Worm (Caenorhabditis elegans): Measurements from ENCODE around the gene smgl-2.

Gene smgl-2

DNA sequence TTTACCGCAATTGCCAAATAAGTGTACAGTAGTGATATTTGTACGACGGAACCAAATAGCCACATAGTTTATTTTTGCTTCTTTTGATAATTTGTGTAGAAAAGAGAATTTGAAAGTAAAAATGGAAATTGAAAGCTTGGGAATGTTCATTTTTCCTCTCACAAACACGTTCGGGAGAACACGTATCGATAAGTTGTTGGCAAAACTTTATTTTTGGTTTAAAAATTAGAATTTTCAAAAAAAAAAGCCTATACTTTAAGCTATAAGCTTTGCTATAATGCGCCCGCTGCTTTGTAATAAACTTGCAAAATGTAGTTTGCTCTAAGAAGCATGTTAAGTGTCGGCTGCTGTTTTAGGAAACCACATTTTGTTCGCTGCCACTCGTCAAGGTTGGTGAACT, 29.4 kb downstream of the smgl-2 start, which contains the start of gene Y37E11AR.7:
TSS of gene Y37E11AR.7 (minus strand) at position 101 of the 400 bp plus-strand sequence.
- no peak for TF ChIP-seq nhr-12 (tag; optimal IDR thresholded peaks at IDR 0.05)
- TF ChIP-seq eor-1 (tag; optimal IDR thresholded peaks at IDR 0.05): no peak
- TF ChIP-seq ceh-9 (tag; optimal IDR thresholded peaks at IDR 0.05): no peak
- no peak for TF ChIP-seq nhr-23 (tag; optimal IDR thresholded peaks at IDR 0.05)
- no peak for TF ChIP-seq fkh-2 (tag; optimal IDR thresholded peaks at IDR 0.05)
- no peak for TF ChIP-seq jun-1 (tag; optimal IDR thresholded peaks at IDR 0.05)
- no peak for TF ChIP-seq mml-1 (tag; optimal IDR thresholded peaks at IDR 0.05)
- no peak for TF ChIP-seq egl-5 (tag; optimal IDR thresholded peaks at IDR 0.05)
- no peak for TF ChIP-seq daf-12 (tag; optimal IDR thresholded peaks at IDR 0.05)
- no peak for TF ChIP-seq ztf-4 (tag; optimal IDR thresholded peaks at IDR 0.05)
- TF ChIP-seq unc-39 (tag; optimal IDR thresholded peaks at IDR 0.05): no peak
- no peak for TF ChIP-seq lin-39 (tag; optimal IDR thresholded peaks at IDR 0.05)
- TF ChIP-seq sea-2 (GFP tag; optimal IDR thresholded peaks at IDR 0.05): no peak
- TF ChIP-seq R02D3.7 (tag; optimal IDR thresholded peaks at IDR 0.05): no peak
- TF ChIP-seq fos-1 (tag; optimal IDR thresholded peaks at IDR 0.05): no peak

DNA sequence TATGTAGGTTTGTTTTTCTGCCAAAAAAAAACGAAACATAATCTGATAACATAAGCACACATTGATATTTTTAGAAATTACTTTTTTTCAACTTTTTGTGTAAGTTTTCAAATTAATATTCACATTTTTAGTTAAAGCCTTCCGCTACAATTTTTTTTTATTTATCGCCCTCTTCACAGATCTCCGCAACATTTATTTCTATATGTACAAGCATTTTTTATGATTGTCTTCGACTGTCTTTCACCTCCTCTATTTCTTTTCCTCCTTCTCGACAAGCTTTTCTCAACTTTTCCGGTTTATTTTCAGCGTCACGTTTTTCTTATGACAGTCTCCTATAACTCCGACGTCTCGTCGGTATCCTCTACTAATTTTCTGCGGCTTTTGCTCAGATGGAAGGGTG, 30.0 kb downstream of the smgl-2 start, which contains the start of gene best-20:
TSS of gene best-20 (plus strand) at position 301 of the 400 bp plus-strand sequence.
- TF ChIP-seq tbx-2 (tag; optimal IDR thresholded peaks at IDR 0.05) (no peak), ama-1 (optimal IDR thresholded peaks at IDR 0.05) (no peak), mml-1 (tag; optimal IDR thresholded peaks at IDR 0.05) (no peak), daf-12 (tag; optimal IDR thresholded peaks at IDR 0.05) (no peak), nhr-23 (tag; optimal IDR thresholded peaks at IDR 0.05) (no peak), pqm-1 (tag; optimal IDR thresholded peaks at IDR 0.05) (no peak), nhr-28 (tag; optimal IDR thresholded peaks at IDR 0.05) (no peak), ZK546.5 (tag; optimal IDR thresholded peaks at IDR 0.05) (no peak), nhr-237 (tag; optimal IDR thresholded peaks at IDR 0.05) (no peak)

DNA sequence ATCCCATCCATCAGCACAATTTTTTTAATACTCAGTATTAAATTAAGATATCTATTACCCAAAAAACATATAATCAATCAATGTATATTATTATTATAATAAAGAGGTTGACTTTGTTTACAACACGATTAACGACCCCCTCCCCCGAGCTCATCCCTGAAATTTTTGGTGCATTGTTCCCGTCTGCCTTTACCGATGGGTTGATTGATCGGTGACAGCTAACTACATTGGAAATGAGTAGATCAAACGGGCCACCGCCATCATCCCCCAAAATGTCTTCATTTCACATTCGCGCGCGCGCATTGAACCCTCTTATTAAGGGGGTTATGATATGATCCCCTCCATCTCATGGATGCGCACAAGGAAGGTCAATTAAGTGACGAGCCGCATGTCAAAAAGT, 33.9 kb downstream of the smgl-2 start:
- no peak for TF ChIP-seq nhr-23 (tag; optimal IDR thresholded peaks at IDR 0.05)

DNA sequence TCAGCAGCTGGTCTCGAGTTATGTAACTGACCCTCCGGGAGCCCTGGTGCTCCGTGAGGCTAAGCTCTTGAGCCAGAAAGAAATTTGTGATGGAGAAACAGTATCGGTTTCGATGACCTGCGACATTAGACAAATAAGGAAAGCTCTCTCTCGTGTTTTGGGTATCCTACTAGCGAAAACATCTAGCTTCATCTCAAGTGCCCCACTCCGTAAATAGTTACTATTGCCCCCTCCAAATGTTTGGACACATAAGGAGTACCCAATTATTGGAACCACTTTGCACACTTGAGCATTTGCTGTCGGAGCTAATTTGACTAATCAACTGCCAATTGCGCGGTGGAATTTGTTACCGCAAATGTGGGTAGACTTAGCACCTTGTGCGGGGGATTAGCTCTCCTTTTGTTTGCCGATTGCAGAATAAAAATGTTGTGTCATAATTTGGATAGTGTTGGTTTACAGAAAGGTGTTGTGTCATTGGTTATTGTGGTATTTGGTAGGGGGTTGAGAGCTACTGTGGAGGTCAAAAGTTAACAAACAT, 38.1 kb downstream of the smgl-2 start:
- no peak for TF ChIP-seq ceh-82 (tag; optimal IDR thresholded peaks at IDR 0.05)
- TF ChIP-seq nhr-23 (tag; optimal IDR thresholded peaks at IDR 0.05): no peak

DNA sequence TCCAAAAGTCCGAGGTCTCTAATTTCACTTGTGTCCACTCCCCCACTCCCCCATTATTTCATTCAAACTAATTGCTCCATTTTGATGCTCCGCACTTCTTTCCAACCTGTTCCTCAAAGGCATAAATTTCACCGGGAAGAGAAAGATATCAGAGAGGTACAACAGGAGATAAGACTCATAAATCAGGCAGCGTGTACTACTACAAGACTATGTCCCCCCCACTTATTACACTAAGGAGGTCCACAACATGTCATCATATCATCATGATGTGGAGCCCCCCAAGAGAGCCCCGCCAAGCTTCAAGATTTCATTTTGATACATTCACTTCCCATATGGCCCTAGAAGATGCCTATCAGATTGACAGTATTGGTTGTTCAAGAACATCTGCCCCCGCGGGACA, 39.5 kb downstream of the smgl-2 start:
- TF ChIP-seq tbx-2 (tag; optimal IDR thresholded peaks at IDR 0.05) (no peak), pha-4 (tag; optimal IDR thresholded peaks at IDR 0.05) (no peak), ZK546.5 (tag; optimal IDR thresholded peaks at IDR 0.05) (no peak), fos-1 (tag; optimal IDR thresholded peaks at IDR 0.05) (no peak)

DNA sequence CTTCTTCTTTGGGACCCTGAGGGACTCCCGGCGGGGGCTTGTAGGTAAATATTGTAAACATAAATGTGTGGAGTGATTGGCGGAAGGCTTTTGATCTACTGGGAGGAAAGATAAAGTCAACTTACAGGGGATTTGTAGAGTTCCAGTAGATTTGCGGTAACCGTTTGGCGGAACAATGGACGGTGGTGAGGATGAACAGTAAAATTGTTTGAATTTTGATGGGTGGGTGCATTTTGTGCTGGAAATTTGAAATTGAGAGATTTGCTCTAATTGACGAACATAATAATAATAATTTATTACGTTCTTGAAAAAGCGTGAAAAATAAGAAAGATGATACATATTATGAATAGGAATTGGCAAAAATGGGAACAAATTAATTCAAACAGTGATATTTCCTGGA, 40.6 kb downstream of the smgl-2 start, which contains the start of gene vab-2:
TSS of gene vab-2 (minus strand) at position 238 of the 400 bp plus-strand sequence.
- no peak for TF ChIP-seq ceh-28 (tag; optimal IDR thresholded peaks at IDR 0.05)
- TF ChIP-seq snpc-4 (tag; optimal IDR thresholded peaks at IDR 0.05): no peak
- no peak for TF ChIP-seq nhr-76 (tag; optimal IDR thresholded peaks at IDR 0.05)
- TF ChIP-seq nhr-237 (tag; optimal IDR thresholded peaks at IDR 0.05): no peak
- TF ChIP-seq egl-27 (tag; optimal IDR thresholded peaks at IDR 0.05): no peak
- no peak for TF ChIP-seq nhr-25 (tag; optimal IDR thresholded peaks at IDR 0.05)
- no peak for TF ChIP-seq elt-3 (tag; optimal IDR thresholded peaks at IDR 0.05)
- no peak for TF ChIP-seq nhr-11 (tag; optimal IDR thresholded peaks at IDR 0.05)
- TF ChIP-seq jun-1 (tag; optimal IDR thresholded peaks at IDR 0.05): no peak
- no peak for TF ChIP-seq ceh-82 (tag; optimal IDR thresholded peaks at IDR 0.05)

DNA sequence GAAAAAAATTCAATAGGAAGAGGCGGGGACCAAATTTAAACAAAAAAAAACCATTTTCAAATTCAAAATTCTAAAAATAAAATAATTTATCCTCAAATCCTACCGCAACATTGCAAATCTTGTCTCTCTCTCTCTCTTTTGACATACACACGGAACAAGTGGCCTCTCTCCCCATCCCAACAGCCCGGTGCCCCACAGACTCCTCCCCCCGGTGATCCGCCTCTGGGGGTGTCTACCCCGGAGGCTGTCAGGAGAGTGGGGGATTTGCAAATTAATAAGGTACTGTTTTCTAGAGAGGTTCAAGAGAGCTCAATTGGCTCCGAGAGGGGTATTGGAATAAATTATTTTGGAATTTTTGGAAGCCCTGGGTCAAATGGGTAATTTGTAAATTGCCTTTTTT, 41.8 kb downstream of the smgl-2 start:
- TF ChIP-seq nhr-25 (tag; optimal IDR thresholded peaks at IDR 0.05) (no peak), hmg-11 (tag; optimal IDR thresholded peaks at IDR 0.05) (no peak), unc-39 (tag; optimal IDR thresholded peaks at IDR 0.05) (no peak), ztf-11 (tag; optimal IDR thresholded peaks at IDR 0.05) (no peak), snpc-4 (tag; optimal IDR thresholded peaks at IDR 0.05) (no peak), jun-1 (tag; optimal IDR thresholded peaks at IDR 0.05) (no peak), ceh-28 (tag; optimal IDR thresholded peaks at IDR 0.05) (no peak), egl-5 (tag; optimal IDR thresholded peaks at IDR 0.05) (no peak), mml-1 (tag; optimal IDR thresholded peaks at IDR 0.05) (no peak), elt-2 (tag; optimal IDR thresholded peaks at IDR 0.05) (no peak), nhr-28 (tag; optimal IDR thresholded peaks at IDR 0.05) (no peak), nhr-23 (tag; optimal IDR thresholded peaks at IDR 0.05) (no peak), pha-4 (tag; optimal IDR thresholded peaks at IDR 0.05) (no peak), mdl-1 (tag; optimal IDR thresholded peaks at IDR 0.05) (no peak), fos-1 (tag; optimal IDR thresholded peaks at IDR 0.05) (no peak)

Measured in whole organism, L3 larva.